Fruit fly (Drosophila melanogaster): Measurements from ENCODE around the gene Pde6.

Pde6 gene

dm6 chr3R:14492287-14492889, 65.7 kb downstream of the Pde6 start:
- TF ChIP-seq Dll (optimal IDR thresholded peaks at IDR 0.05) (no peak), pan (optimal IDR thresholded peaks at IDR 0.05) (no peak), EcR (GFP tag; optimal IDR thresholded peaks at IDR 0.05) (no peak), usp (GFP tag; optimal IDR thresholded peaks at IDR 0.05) (no peak), psq (optimal IDR thresholded peaks at IDR 0.05) (no peak), CG8478 (optimal IDR thresholded peaks at IDR 0.05) (no peak)

- TF ChIP-seq Dll (optimal IDR thresholded peaks at IDR 0.05): no peak
- TF ChIP-seq EcR (GFP tag; optimal IDR thresholded peaks at IDR 0.05): no peak
- TF ChIP-seq pan (optimal IDR thresholded peaks at IDR 0.05): no peak
- no peak for TF ChIP-seq CG8478 (optimal IDR thresholded peaks at IDR 0.05)
- TF ChIP-seq psq (optimal IDR thresholded peaks at IDR 0.05): no peak
- TF ChIP-seq usp (GFP tag; optimal IDR thresholded peaks at IDR 0.05): no peak
Measured at dm6 chr3R:14486469-14486868, 71.6 kb downstream of the Pde6 start.

DNA sequence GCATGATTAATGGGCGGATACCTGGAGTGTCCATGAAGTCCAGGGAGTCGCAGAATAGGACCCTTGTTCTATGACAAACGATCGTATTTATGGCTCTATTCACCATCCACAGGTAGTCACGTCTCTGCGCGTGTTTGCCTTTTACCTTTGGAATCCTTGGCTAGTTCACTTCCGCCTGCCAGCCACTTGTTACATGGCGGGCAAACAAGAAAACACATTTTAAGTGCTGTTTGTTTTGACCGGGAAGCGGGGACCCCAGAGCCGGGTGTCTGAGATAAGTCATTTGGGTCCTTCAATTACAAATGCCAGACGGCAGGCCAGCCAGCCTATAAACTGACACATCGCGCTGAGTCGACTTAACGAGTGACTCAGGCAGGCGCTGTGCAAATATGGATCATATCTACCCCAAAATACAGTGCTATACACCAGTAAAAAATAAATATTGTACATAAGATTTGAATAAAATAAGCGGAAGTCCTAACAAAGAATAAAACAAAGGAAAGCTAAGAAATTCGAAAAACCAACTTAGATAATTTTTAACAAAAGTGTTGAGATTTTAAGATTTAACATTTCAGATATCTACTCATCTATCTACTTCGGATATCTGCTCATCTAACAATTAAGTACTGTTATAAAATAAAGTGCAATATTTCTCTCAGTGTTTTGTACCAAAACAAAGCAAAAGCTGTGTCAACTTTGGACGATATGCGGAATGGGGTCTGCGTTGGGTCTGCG, 73.4 kb downstream of the Pde6 start:
- TF ChIP-seq pan (optimal IDR thresholded peaks at IDR 0.05) (no peak), CG8478 (optimal IDR thresholded peaks at IDR 0.05) (no peak), usp (GFP tag; optimal IDR thresholded peaks at IDR 0.05) (no peak), EcR (GFP tag; optimal IDR thresholded peaks at IDR 0.05) (no peak), Dll (optimal IDR thresholded peaks at IDR 0.05) (no peak), psq (optimal IDR thresholded peaks at IDR 0.05) (no peak)

DNA sequence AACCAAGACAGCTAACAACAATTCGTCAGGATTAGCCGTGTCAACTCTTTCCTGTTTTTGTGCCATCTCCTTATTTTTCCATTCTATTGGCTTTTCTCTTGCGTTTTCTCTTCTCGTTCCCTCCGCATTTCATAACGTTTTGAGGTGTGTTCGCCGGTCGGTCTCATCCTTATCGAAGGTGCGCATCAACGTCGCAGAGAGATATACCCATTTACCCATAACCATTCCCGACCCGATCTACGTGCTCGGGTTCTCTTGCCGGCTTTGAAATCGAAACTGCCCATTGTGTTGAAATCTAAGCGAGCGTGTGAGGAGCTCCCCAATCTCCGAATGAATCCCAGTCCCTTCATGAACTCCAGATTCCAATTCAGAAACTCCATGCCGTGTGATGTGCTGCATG, 75.1 kb downstream of the Pde6 start:
- no peak for TF ChIP-seq psq (optimal IDR thresholded peaks at IDR 0.05)
- TF ChIP-seq EcR (GFP tag; optimal IDR thresholded peaks at IDR 0.05): no peak
- TF ChIP-seq pan (optimal IDR thresholded peaks at IDR 0.05): no peak
- TF ChIP-seq CG8478 (optimal IDR thresholded peaks at IDR 0.05): no peak
- TF ChIP-seq Dll (optimal IDR thresholded peaks at IDR 0.05): no peak
- no peak for TF ChIP-seq usp (GFP tag; optimal IDR thresholded peaks at IDR 0.05)

DNA sequence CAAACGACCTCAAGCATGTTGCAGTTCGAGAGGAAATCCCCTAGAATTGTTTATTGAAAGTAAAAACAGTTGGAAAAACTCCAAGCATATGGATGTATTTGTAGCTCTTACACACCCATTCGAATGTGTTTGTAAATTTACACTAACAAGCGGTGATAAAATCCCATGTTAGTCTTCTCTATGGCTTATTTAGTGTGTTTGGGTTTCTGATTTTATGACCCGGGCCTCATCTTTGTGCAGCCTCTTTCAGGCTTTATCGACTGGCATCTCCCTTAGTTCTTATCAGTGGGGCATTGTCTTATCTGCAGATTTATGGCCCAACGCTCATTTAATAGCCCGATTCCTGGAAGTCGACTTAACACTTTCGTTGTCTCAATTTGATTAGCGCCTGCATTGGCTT, 76.1 kb downstream of the Pde6 start:
- no peak for TF ChIP-seq psq (optimal IDR thresholded peaks at IDR 0.05)
- no peak for TF ChIP-seq usp (GFP tag; optimal IDR thresholded peaks at IDR 0.05)

DNA sequence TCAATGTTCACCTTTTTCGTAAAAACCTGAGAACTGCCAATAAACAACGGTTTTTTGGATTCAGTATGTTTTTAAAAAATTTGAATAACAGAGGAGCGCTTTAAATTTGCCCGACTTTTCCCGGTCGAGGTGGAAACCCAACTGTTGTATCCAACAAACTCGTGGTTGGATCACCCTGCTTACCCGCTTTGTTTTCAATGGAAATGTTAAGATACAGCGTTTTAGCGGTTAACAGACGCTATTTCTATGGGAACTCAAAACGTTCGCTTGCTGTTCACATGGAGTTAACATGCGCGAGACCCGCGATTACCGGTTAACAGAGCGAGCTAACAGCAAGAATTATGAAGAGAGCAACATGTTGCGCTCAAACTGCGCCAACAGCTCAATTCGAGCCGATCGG, 76.5 kb downstream of the Pde6 start, which contains the start of gene cv-c:
TSS of gene cv-c (minus strand) at position 145 of the 400 bp plus-strand sequence.
- TF ChIP-seq psq (optimal IDR thresholded peaks at IDR 0.05) (no peak), CG8478 (optimal IDR thresholded peaks at IDR 0.05) (no peak), EcR (GFP tag; optimal IDR thresholded peaks at IDR 0.05) (no peak), Dll (optimal IDR thresholded peaks at IDR 0.05) (no peak), pan (optimal IDR thresholded peaks at IDR 0.05) (no peak), usp (GFP tag; optimal IDR thresholded peaks at IDR 0.05) (no peak)

DNA sequence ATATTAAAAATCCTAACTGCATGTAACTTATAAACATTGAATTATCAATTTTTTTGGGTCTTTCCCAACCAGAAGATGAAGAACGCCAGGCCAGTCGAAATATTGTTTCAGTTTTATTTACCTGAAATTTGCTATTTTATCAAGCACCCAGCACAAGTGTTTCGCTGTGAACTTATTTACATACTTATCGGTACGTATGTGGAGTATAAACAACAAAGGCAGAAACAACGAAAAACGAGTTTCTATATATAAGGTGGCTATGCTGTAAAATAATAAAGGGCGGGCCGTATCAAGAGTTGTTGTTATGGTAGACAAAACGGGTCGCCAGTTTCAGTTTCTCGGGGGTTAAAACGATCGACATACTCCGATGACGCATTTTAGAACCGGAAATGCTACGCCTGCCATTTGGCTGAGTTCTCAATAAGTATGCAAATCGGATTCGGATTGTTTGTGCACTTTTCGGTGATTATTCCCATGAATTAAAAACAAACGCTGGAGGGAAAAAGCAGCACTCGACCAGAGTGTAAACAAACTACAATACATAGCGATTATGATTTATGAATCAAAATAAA, 78.4 kb downstream of the Pde6 start:
- TF ChIP-seq psq (optimal IDR thresholded peaks at IDR 0.05) (no peak), pan (optimal IDR thresholded peaks at IDR 0.05) (no peak), EcR (GFP tag; optimal IDR thresholded peaks at IDR 0.05) (no peak), CG8478 (optimal IDR thresholded peaks at IDR 0.05) (no peak), usp (GFP tag; optimal IDR thresholded peaks at IDR 0.05) (no peak), Dll (optimal IDR thresholded peaks at IDR 0.05) (no peak)

- TF ChIP-seq psq (optimal IDR thresholded peaks at IDR 0.05): no peak
- TF ChIP-seq EcR (GFP tag; optimal IDR thresholded peaks at IDR 0.05): no peak
- TF ChIP-seq CG8478 (optimal IDR thresholded peaks at IDR 0.05): no peak
- TF ChIP-seq usp (GFP tag; optimal IDR thresholded peaks at IDR 0.05): no peak
- TF ChIP-seq pan (optimal IDR thresholded peaks at IDR 0.05): no peak
- no peak for TF ChIP-seq Dll (optimal IDR thresholded peaks at IDR 0.05)
Measured at dm6 chr3R:14478438-14479033, 79.6 kb downstream of the Pde6 start.

DNA sequence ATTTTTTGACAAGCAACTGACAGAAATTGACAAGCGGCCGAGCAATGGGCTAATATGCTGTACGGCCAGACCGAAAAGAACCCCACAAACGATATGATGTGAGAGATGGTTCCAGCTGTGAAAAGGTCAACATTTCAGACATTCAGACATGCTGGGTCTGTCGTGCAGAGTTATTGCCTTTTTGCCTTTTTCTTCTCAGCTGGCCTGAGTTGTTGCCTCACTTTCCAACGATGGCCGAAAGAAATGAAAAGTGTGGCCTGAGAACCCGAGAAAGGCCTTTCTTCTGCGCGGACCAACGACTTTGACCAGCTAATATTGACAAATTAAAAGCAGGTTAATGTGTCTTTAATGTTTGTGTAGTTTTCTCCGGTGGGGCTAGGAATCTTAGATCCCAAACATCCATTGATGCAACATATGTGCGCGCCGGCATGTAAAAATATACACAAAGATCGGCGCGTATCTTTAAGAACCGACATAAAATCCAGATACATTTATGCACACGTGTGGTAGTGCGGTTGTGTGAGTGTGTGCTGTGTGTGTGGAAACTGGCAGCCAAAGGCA, 80.1 kb downstream of the Pde6 start:
- TF ChIP-seq usp (GFP tag; optimal IDR thresholded peaks at IDR 0.05) (no peak), EcR (GFP tag; optimal IDR thresholded peaks at IDR 0.05) (no peak), Dll (optimal IDR thresholded peaks at IDR 0.05) (no peak), pan (optimal IDR thresholded peaks at IDR 0.05) (no peak), CG8478 (optimal IDR thresholded peaks at IDR 0.05) (no peak), psq (optimal IDR thresholded peaks at IDR 0.05) (no peak)

DNA sequence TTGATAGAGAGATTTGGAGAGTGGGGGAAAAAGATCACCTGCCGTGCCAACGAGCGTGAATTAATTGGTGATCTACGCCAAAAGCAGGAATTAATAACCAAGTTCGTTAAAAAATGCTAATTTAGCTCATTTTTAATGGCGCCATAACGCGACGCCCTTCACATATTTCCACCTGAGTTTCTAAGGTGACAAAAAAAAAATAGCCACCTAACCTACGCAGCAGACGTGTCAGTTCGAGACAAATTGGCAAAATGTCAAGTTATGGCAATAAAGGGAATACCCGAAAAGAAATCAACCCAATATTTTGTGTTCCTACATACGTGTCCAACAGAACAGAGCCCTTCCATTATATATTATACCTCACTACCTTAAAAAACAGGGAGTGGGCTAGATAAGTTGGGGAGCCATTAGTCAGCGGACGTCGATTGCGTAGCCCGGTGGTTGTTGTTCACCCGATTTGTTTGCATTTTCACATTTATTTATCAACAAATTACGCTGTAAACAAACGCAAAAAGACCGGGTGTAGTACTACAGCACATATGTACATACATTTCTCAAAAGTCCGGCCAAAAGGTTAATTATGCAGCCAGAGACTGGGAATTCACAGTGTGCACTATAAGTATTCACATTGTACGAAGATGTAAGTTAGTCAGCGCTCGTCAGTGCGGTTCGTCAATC, 80.9 kb downstream of the Pde6 start:
- TF ChIP-seq usp (GFP tag; optimal IDR thresholded peaks at IDR 0.05) (no peak), EcR (GFP tag; optimal IDR thresholded peaks at IDR 0.05) (no peak), Dll (optimal IDR thresholded peaks at IDR 0.05) (no peak), CG8478 (optimal IDR thresholded peaks at IDR 0.05) (no peak), pan (optimal IDR thresholded peaks at IDR 0.05) (no peak), psq (optimal IDR thresholded peaks at IDR 0.05) (no peak)

dm6 chr3R:14476273-14476672, 81.8 kb downstream of the Pde6 start:
- TF ChIP-seq CG8478 (optimal IDR thresholded peaks at IDR 0.05) (no peak), usp (GFP tag; optimal IDR thresholded peaks at IDR 0.05) (no peak), EcR (GFP tag; optimal IDR thresholded peaks at IDR 0.05) (no peak), Dll (optimal IDR thresholded peaks at IDR 0.05) (no peak), pan (optimal IDR thresholded peaks at IDR 0.05) (no peak), psq (optimal IDR thresholded peaks at IDR 0.05) (no peak)

Data from whole organism.